Fruit fly (Drosophila melanogaster): ENCODE data around the gene Ugt303B2.

DNA sequence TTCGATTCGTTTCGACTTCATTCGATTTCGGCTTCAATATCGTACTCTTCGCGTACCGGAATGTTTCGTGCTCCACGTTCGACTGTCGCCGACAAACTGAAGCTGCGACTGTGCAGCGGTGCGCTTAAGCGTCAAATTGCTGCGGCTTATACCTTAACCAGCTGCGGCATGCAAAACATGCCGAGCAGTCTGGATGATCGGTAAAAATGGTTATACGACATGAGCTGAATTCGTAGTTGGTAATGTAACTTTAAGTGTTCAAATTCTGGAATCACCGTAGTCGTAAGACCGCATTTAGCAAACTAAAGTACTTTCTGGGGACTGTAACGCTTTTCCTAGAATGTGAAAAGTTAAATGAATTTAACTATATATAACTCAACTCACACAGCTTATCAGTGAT, 7.8 kb downstream of the Ugt303B2 start, which contains the start of gene CG10175:
- TF ChIP-seq dac (GFP tag; optimal IDR thresholded peaks at IDR 0.05) (no peak), Hr4 (GFP tag; optimal IDR thresholded peaks at IDR 0.05) (no peak), acj6 (GFP tag; optimal IDR thresholded peaks at IDR 0.05) (no peak), topi (GFP tag; optimal IDR thresholded peaks at IDR 0.05) (no peak), Eip93F (GFP tag; optimal IDR thresholded peaks at IDR 0.05) (no peak), CG32006 (GFP tag; optimal IDR thresholded peaks at IDR 0.05) (peak; percentile 16)
